Worm (Caenorhabditis elegans): ENCODE data around the gene W09G12.6.

The W09G12.6 gene

DNA sequence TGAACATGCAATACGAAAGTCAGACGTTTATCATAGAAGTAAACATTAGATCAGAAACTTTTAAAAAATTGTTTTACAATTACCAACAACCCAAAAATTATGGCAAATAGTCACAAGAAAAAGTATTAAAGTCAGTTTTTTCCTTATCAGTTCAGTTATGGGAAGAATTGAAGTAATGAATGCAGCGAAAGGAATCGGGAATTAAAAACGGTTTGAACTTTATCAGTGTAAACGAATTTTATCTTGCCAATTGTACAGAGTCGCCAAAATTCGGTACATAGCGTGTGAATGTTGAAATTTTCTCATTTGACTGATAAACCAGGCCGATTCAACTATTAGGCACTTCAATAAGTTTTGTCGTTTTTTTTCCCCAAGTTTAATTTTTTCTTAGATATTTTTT lies 34.4 kb downstream of the W09G12.6 start (continued):
- TF ChIP-seq tra-1 (GFP tag; IDR thresholded peaks at IDR 0.05) (no peak), mdl-1 (tag; optimal IDR thresholded peaks at IDR 0.05) (no peak)

ce11 chrIV:1266724-1267123 lies 35.0 kb downstream of the W09G12.6 start, which contains the start of gene clec-170:
Gene clec-170, plus strand, starts transcription at chrIV:1266866.
- TF ChIP-seq pqm-1 (tag; optimal IDR thresholded peaks at IDR 0.05) (peak; percentile 81), nhr-28 (tag; optimal IDR thresholded peaks at IDR 0.05) (peak; percentile 56), nhr-237 (tag; optimal IDR thresholded peaks at IDR 0.05) (no peak), hmg-1.1 (GFP tag; IDR thresholded peaks at IDR 0.05) (no peak), jun-1 (tag; optimal IDR thresholded peaks at IDR 0.05) (no peak), ceh-62 (tag; optimal IDR thresholded peaks at IDR 0.05) (no peak), dmd-6 (GFP tag; IDR thresholded peaks at IDR 0.05) (peak; percentile 58), arid-1 (GFP tag; conservative IDR thresholded peaks at IDR 0.05) (no peak), ceh-20 (GFP tag; IDR thresholded peaks at IDR 0.05) (no peak), madf-9 (GFP tag; conservative IDR thresholded peaks at IDR 0.05) (no peak), zfp-3 (GFP tag; conservative IDR thresholded peaks at IDR 0.05) (no peak), spr-3 (GFP tag; optimal IDR thresholded peaks at IDR 0.05) (no peak)

DNA sequence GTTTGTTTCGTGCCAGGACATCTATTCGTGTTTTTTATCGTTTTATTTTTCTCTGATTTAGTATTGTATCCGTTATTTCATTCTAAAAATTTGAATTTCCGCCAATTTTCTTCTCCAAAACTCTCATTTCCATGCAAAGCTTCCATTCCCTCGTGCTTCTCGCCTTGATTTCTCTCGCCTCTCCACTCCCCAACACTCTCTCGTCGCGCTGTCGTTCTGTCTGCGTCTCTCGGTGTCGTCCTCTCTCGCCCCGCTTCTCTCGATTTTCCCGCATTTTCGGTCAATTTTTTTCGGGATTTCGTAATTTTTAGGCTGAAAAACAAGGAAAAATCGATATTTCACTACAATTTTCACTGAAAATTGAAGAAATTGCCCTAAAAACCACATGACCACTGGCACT lies 42.9 kb downstream of the W09G12.6 start, which contains the start of gene C09E9.1:
TSS of gene C09E9.1 (plus strand) at position 286 of the 400 bp plus-strand sequence.
- no peak for TF ChIP-seq Y5F2A.4 (GFP tag; optimal IDR thresholded peaks at IDR 0.05)
- TF ChIP-seq zfp-3 (GFP tag; conservative IDR thresholded peaks at IDR 0.05): no peak
- TF ChIP-seq mxl-3 (GFP tag; optimal IDR thresholded peaks at IDR 0.05): peak; percentile 76
- no peak for TF ChIP-seq lir-3 (tag; optimal IDR thresholded peaks at IDR 0.05)
- no peak for TF ChIP-seq nhr-111 (GFP tag; optimal IDR thresholded peaks at IDR 0.05)
- no peak for TF ChIP-seq pha-4 (GFP tag; IDR thresholded peaks at IDR 0.05)
- TF ChIP-seq pha-4 (tag; optimal IDR thresholded peaks at IDR 0.05): no peak
- no peak for TF ChIP-seq daf-12 (tag; optimal IDR thresholded peaks at IDR 0.05)
- TF ChIP-seq lin-38 (GFP tag; IDR thresholded peaks at IDR 0.05): peak; percentile 69
- TF ChIP-seq hlh-11 (tag; optimal IDR thresholded peaks at IDR 0.05): peak; percentile 75
- TF ChIP-seq snpc-1.2 (GFP tag; IDR thresholded peaks at IDR 0.05): no peak
- no peak for TF ChIP-seq nhr-237 (tag; optimal IDR thresholded peaks at IDR 0.05)
- TF ChIP-seq nhr-42 (GFP tag; IDR thresholded peaks at IDR 0.05): no peak
- TF ChIP-seq hmg-1.1 (GFP tag; IDR thresholded peaks at IDR 0.05): peak; percentile 79
- peak; percentile 61 for TF ChIP-seq set-16 (GFP tag; IDR thresholded peaks at IDR 0.05)
- TF ChIP-seq daf-16 (GFP tag; optimal IDR thresholded peaks at IDR 0.05): no peak
- TF ChIP-seq daf-16 (tag; optimal IDR thresholded peaks at IDR 0.05): peak; percentile 27
- TF ChIP-seq ceh-28 (tag; optimal IDR thresholded peaks at IDR 0.05): no peak
- peak; percentile 63 for TF ChIP-seq mep-1 (tag; optimal IDR thresholded peaks at IDR 0.05)
- TF ChIP-seq lin-15B (tag; optimal IDR thresholded peaks at IDR 0.05): no peak
- no peak for TF ChIP-seq nhr-10 (tag; optimal IDR thresholded peaks at IDR 0.05)
- no peak for TF ChIP-seq madf-5 (GFP tag; IDR thresholded peaks at IDR 0.05)
- TF ChIP-seq dmd-9 (GFP tag; IDR thresholded peaks at IDR 0.05): 0 out of 2 replicates have a peak, but pooled peaks have one; percentile 38
- peak; percentile 60 for TF ChIP-seq dmd-6 (GFP tag; IDR thresholded peaks at IDR 0.05)
- peak in 1 of 2 experiments; percentile 57 for TF ChIP-seq unc-62 (GFP tag; optimal IDR thresholded peaks at IDR 0.05 in 1 of 2)
- no peak for TF ChIP-seq unc-62 (tag; optimal IDR thresholded peaks at IDR 0.05)
- TF ChIP-seq F49E8.2 (tag; optimal IDR thresholded peaks at IDR 0.05; ENCODE audit: borderline replicate concordance): no peak
- TF ChIP-seq lin-1 (GFP tag; IDR thresholded peaks at IDR 0.05): no peak
- no peak for TF ChIP-seq F26F4.8 (GFP tag; conservative IDR thresholded peaks at IDR 0.05)
- TF ChIP-seq unc-130 (GFP tag; optimal IDR thresholded peaks at IDR 0.05): peak; percentile 8
- no peak for TF ChIP-seq nhr-102 (tag; optimal IDR thresholded peaks at IDR 0.05)
- no peak for TF ChIP-seq F37D6.2 (tag; optimal IDR thresholded peaks at IDR 0.05)
- TF ChIP-seq fos-1 (tag; optimal IDR thresholded peaks at IDR 0.05): no peak
- peak; percentile 71 for TF ChIP-seq dve-1 (tag; optimal IDR thresholded peaks at IDR 0.05; ENCODE audit: insufficient read depth)
- TF ChIP-seq hif-1 (tag; optimal IDR thresholded peaks at IDR 0.05): peak in 1 of 2 experiments; percentile 33
- peak; percentile 48 for TF ChIP-seq mes-2 (tag; optimal IDR thresholded peaks at IDR 0.05; ENCODE audit: poor library complexity, severe bottlenecking)
- TF ChIP-seq Y48G9A.11 (GFP tag; IDR thresholded peaks at IDR 0.05): peak; percentile 54; the same call in 1 of the 2 replicates
- no peak for TF ChIP-seq egl-43 (GFP tag; IDR thresholded peaks at IDR 0.05)

Data from whole organism, L4 larva.